Fruit fly (Drosophila melanogaster) S2 (cell line): ENCODE results near the gene CG31288.

Experiments
- CG8478 ChIP-seq: fragments of >200 bp; optimal IDR thresholded peaks from 2 replicates; lab custom pipeline; 2018
- CTCF ChIP-seq, 2 experiments: fragments of >200 bp; optimal IDR thresholded peaks; 2 replicates each; lab custom pipeline; 2018

Gene CG31288

dm6 chr3R:25299507-25299964 is at the start of gene CG31288:
Gene CG31288 (minus strand): TSS chr3R:25299557.
- TF ChIP-seq CG8478 (no peak), CTCF (optimal IDR thresholded peaks at IDR 0.05; lab: Kevin White, UChicago) (no peak)

- TF ChIP-seq CG8478 = no peak
- no peak for TF ChIP-seq CTCF (optimal IDR thresholded peaks at IDR 0.05; lab: Kevin White, UChicago)
Observed at dm6 chr3R:25346899-25347298, 47.5 kb upstream of the CG31288 start, which contains the start of gene tobi. Gene tobi (minus strand): TSS chr3R:25346921.

dm6 chr3R:25339952-25340351 is 40.6 kb upstream of the CG31288 start, which contains the start of gene rha:
Gene rha (plus strand): TSS chr3R:25340252.
- TF ChIP-seq CG8478 (no peak), CTCF (optimal IDR thresholded peaks at IDR 0.05; lab: Kevin White, UChicago) (no peak)

- TF ChIP-seq CG8478 (no peak), CTCF (optimal IDR thresholded peaks at IDR 0.05; lab: Kevin White, UChicago) (no peak)
Observed at dm6 chr3R:25335065-25335464, 35.7 kb upstream of the CG31288 start, which contains the start of the genes CG10669 and CG11902. Gene CG10669 (minus strand): TSS chr3R:25335243. Gene CG11902 (plus strand): TSS chr3R:25335257.

dm6 chr3R:25331103-25331502 is 31.7 kb upstream of the CG31288 start, which contains the start of gene CHKov2:
Gene CHKov2 (minus strand): TSS chr3R:25331203.
- TF ChIP-seq CG8478 (no peak), CTCF (optimal IDR thresholded peaks at IDR 0.05; lab: Kevin White, UChicago) (no peak)

dm6 chr3R:25329079-25329478 is 29.7 kb upstream of the CG31288 start, which contains the start of gene CHKov1:
Gene CHKov1 (minus strand): TSS chr3R:25329316.
- no peak for TF ChIP-seq CG8478
- TF ChIP-seq CTCF (optimal IDR thresholded peaks at IDR 0.05; lab: Kevin White, UChicago) = no peak

dm6 chr3R:25322657-25323056 is 23.3 kb upstream of the CG31288 start, which contains the start of gene CG10562:
Gene CG10562 (minus strand): TSS chr3R:25322757.
- TF ChIP-seq CG8478 = no peak
- TF ChIP-seq CTCF (optimal IDR thresholded peaks at IDR 0.05; lab: Kevin White, UChicago) = no peak

dm6 chr3R:25321681-25322080 is 22.3 kb upstream of the CG31288 start:
- no peak for TF ChIP-seq CG8478
- no peak for TF ChIP-seq CTCF (optimal IDR thresholded peaks at IDR 0.05; lab: Kevin White, UChicago)

- TF ChIP-seq CG8478 (no peak), CTCF (optimal IDR thresholded peaks at IDR 0.05; lab: Kevin White, UChicago) (no peak)
Observed at dm6 chr3R:25320898-25321297, 21.5 kb upstream of the CG31288 start.

dm6 chr3R:25320051-25320705 is 20.8 kb upstream of the CG31288 start, which contains the start of gene CG10560:
Gene CG10560 (minus strand): TSS chr3R:25320101.
- TF ChIP-seq CTCF (optimal IDR thresholded peaks at IDR 0.05; lab: Kevin White, UChicago) (no peak), CG8478 (no peak)

dm6 chr3R:25318011-25318410 is 18.7 kb upstream of the CG31288 start, which contains the start of gene CG10553:
Gene CG10553 (minus strand): TSS chr3R:25318111.
- TF ChIP-seq CTCF (optimal IDR thresholded peaks at IDR 0.05; lab: Kevin White, UChicago) (no peak), CG8478 (no peak)

- no peak for TF ChIP-seq CTCF (optimal IDR thresholded peaks at IDR 0.05; lab: Kevin White, UChicago)
- no peak for TF ChIP-seq CG8478
Observed at dm6 chr3R:25316016-25316415, 16.7 kb upstream of the CG31288 start, which contains the start of gene CG10559. Gene CG10559 (minus strand): TSS chr3R:25316116.

dm6 chr3R:25313771-25314170 is 14.4 kb upstream of the CG31288 start, which contains the start of gene CG31087:
Gene CG31087 (minus strand): TSS chr3R:25313833.
- TF ChIP-seq CG8478 (no peak), CTCF (optimal IDR thresholded peaks at IDR 0.05; lab: Kevin White, UChicago) (no peak)

dm6 chr3R:25312583-25312982 is 13.2 kb upstream of the CG31288 start:
- TF ChIP-seq CTCF (optimal IDR thresholded peaks at IDR 0.05; lab: Kevin White, UChicago) = peak; percentile 69 to 78
- TF ChIP-seq CG8478 = no peak

- TF ChIP-seq CG8478 = no peak
- TF ChIP-seq CTCF (optimal IDR thresholded peaks at IDR 0.05; lab: Kevin White, UChicago) = no peak
Observed at dm6 chr3R:25310843-25311242, 11.5 kb upstream of the CG31288 start, which contains the start of gene CG31099. Gene CG31099 (minus strand): TSS chr3R:25310943.

- TF ChIP-seq CTCF (optimal IDR thresholded peaks at IDR 0.05; lab: Kevin White, UChicago) (no peak), CG8478 (no peak)
Observed at dm6 chr3R:25309175-25309574, 9.8 kb upstream of the CG31288 start.
